Worm (Caenorhabditis elegans): Measurements from ENCODE around the gene gst-2.

DNA sequence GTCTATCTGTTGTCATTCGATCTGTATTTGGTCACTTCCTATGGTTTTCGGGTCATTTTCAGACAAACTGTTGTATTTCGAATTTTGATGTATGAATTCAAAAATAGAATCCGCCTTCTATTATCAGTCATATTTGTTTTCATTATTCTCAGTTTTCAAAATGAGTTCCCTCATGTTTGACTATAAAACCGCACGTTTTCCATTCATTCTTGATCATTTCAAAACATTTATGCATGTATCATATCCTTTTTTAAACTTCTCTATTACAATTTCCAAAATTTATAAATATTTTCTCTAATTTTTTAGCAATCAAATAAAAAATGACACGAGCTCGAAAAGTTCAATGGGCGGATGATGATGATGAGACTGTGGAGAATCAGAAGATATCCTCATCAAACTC, 4.1 kb downstream of the gst-2 start, which contains the start of gene K08F4.12:
- TF ChIP-seq klf-2 (GFP tag; conservative IDR thresholded peaks at IDR 0.05) (no peak), tab-1 (GFP tag; IDR thresholded peaks at IDR 0.05) (no peak), med-1 (GFP tag; optimal IDR thresholded peaks at IDR 0.05; ENCODE audit: insufficient read depth) (no peak), flt-1 (GFP tag; IDR thresholded peaks at IDR 0.05) (no peak), ztf-29 (GFP tag; IDR thresholded peaks at IDR 0.05) (no peak), ztf-23 (GFP tag; IDR thresholded peaks at IDR 0.05) (no peak)

All from whole organism, midembryonic.